Worm (Caenorhabditis elegans): Measurements from ENCODE around the gene trcs-2.

- TF ChIP-seq fkh-2 (tag; optimal IDR thresholded peaks at IDR 0.05) (no peak), lin-15B (tag; optimal IDR thresholded peaks at IDR 0.05) (no peak), ceh-16 (tag; optimal IDR thresholded peaks at IDR 0.05) (no peak), nhr-23 (tag; optimal IDR thresholded peaks at IDR 0.05) (no peak), ceh-82 (tag; optimal IDR thresholded peaks at IDR 0.05) (no peak), nhr-25 (tag; optimal IDR thresholded peaks at IDR 0.05) (no peak), nhr-76 (tag; optimal IDR thresholded peaks at IDR 0.05) (no peak), nhr-77 (tag; optimal IDR thresholded peaks at IDR 0.05) (no peak), zag-1 (tag; optimal IDR thresholded peaks at IDR 0.05) (no peak), mdl-1 (tag; optimal IDR thresholded peaks at IDR 0.05) (no peak), unc-62 (GFP tag; optimal IDR thresholded peaks at IDR 0.05) (no peak), tbx-2 (tag; optimal IDR thresholded peaks at IDR 0.05) (no peak), pqm-1 (tag; optimal IDR thresholded peaks at IDR 0.05) (no peak), nfya-1 (tag; optimal IDR thresholded peaks at IDR 0.05; ENCODE audit: insufficient read depth) (no peak)
Measured at ce11 chrII:8685623-8686022, 36.7 kb upstream of the trcs-2 start, which contains the start of gene C34C6.9.
